Worm (Caenorhabditis elegans): ENCODE results near the gene Y62H9A.10.

Y62H9A.10 gene

ce11 chrX:11870393-11870792, 32.2 kb downstream of the Y62H9A.10 start:
- no peak for TF ChIP-seq unc-39 (tag; optimal IDR thresholded peaks at IDR 0.05)
- no peak for TF ChIP-seq crh-2 (tag; optimal IDR thresholded peaks at IDR 0.05)
- TF ChIP-seq ztf-4 (tag; optimal IDR thresholded peaks at IDR 0.05): no peak
- no peak for TF ChIP-seq ama-1 (optimal IDR thresholded peaks at IDR 0.05)
- TF ChIP-seq lsy-2 (tag; optimal IDR thresholded peaks at IDR 0.05): no peak
- TF ChIP-seq ztf-1 (GFP tag; conservative IDR thresholded peaks at IDR 0.05): no peak
- TF ChIP-seq nhr-12 (tag; optimal IDR thresholded peaks at IDR 0.05): no peak
- no peak for TF ChIP-seq zag-1 (tag; optimal IDR thresholded peaks at IDR 0.05)
- TF ChIP-seq elt-3 (tag; optimal IDR thresholded peaks at IDR 0.05): no peak
- TF ChIP-seq nhr-23 (tag; optimal IDR thresholded peaks at IDR 0.05): no peak
- no peak for TF ChIP-seq Y55F3AM.14 (GFP tag; optimal IDR thresholded peaks at IDR 0.05)
- TF ChIP-seq gmeb-1 (tag; optimal IDR thresholded peaks at IDR 0.05): no peak
- no peak for TF ChIP-seq blmp-1 (tag; optimal IDR thresholded peaks at IDR 0.05; ENCODE audit: insufficient read depth)
- TF ChIP-seq ZK546.5 (tag; optimal IDR thresholded peaks at IDR 0.05): no peak
- TF ChIP-seq sma-3 (GFP tag; optimal IDR thresholded peaks at IDR 0.05): no peak
- no peak for TF ChIP-seq lin-13 (GFP tag; optimal IDR thresholded peaks at IDR 0.05)

- TF ChIP-seq lin-11 (tag; optimal IDR thresholded peaks at IDR 0.05): no peak
These were observed 33.3 kb downstream of the Y62H9A.10 start, which contains the start of gene dot-1.2 for ce11 chrX:11869260-11869659. TSS of gene dot-1.2 (minus strand) at chrX:11869360.

- TF ChIP-seq mab-5 (tag; optimal IDR thresholded peaks at IDR 0.05): no peak
- no peak for TF ChIP-seq lin-39 (tag; optimal IDR thresholded peaks at IDR 0.05)
- TF ChIP-seq sma-9 (GFP tag; optimal IDR thresholded peaks at IDR 0.05): no peak
- no peak for TF ChIP-seq sma-9 (tag; optimal IDR thresholded peaks at IDR 0.05)
- no peak for TF ChIP-seq nhr-6 (tag; optimal IDR thresholded peaks at IDR 0.05)
- TF ChIP-seq skn-1 (tag; optimal IDR thresholded peaks at IDR 0.05): no peak
- TF ChIP-seq nhr-21 (tag; optimal IDR thresholded peaks at IDR 0.05): no peak
- no peak for TF ChIP-seq nhr-23 (tag; optimal IDR thresholded peaks at IDR 0.05)
- no peak for TF ChIP-seq lsy-2 (tag; optimal IDR thresholded peaks at IDR 0.05)
- no peak for TF ChIP-seq ztf-4 (tag; optimal IDR thresholded peaks at IDR 0.05)
- no peak for TF ChIP-seq egl-27 (tag; optimal IDR thresholded peaks at IDR 0.05)
- TF ChIP-seq nhr-25 (tag; optimal IDR thresholded peaks at IDR 0.05): no peak
- TF ChIP-seq lin-11 (tag; optimal IDR thresholded peaks at IDR 0.05): no peak
- TF ChIP-seq nhr-10 (tag; optimal IDR thresholded peaks at IDR 0.05): no peak
These were observed 37.5 kb downstream of the Y62H9A.10 start, which contains the start of gene F54F7.6 for ce11 chrX:11865083-11865482. TSS of gene F54F7.6 (plus strand) at chrX:11865383.

- TF ChIP-seq sma-9 (GFP tag; optimal IDR thresholded peaks at IDR 0.05) (no peak), sma-9 (tag; optimal IDR thresholded peaks at IDR 0.05) (no peak), ceh-82 (tag; optimal IDR thresholded peaks at IDR 0.05) (no peak), mdl-1 (tag; optimal IDR thresholded peaks at IDR 0.05) (no peak), peb-1 (tag; optimal IDR thresholded peaks at IDR 0.05) (no peak), nhr-12 (tag; optimal IDR thresholded peaks at IDR 0.05) (no peak), snpc-4 (tag; optimal IDR thresholded peaks at IDR 0.05) (no peak), ztf-1 (GFP tag; conservative IDR thresholded peaks at IDR 0.05) (no peak)
These were observed 39.3 kb downstream of the Y62H9A.10 start, which contains the start of gene F54F7.10 for ce11 chrX:11863307-11863706. TSS of gene F54F7.10 (plus strand) at chrX:11863607.

ce11 chrX:11857178-11857577, 45.4 kb downstream of the Y62H9A.10 start, which contains the start of gene mes-1:
TSS of gene mes-1 (plus strand) at chrX:11857478.
- TF ChIP-seq nhr-6 (tag; optimal IDR thresholded peaks at IDR 0.05) (no peak), zag-1 (tag; optimal IDR thresholded peaks at IDR 0.05) (no peak), nhr-23 (tag; optimal IDR thresholded peaks at IDR 0.05) (no peak), lsy-2 (tag; optimal IDR thresholded peaks at IDR 0.05) (no peak), sma-9 (GFP tag; optimal IDR thresholded peaks at IDR 0.05) (no peak), sma-9 (tag; optimal IDR thresholded peaks at IDR 0.05) (no peak), nhr-11 (tag; optimal IDR thresholded peaks at IDR 0.05) (no peak), elt-1 (tag; optimal IDR thresholded peaks at IDR 0.05) (no peak), gmeb-1 (tag; optimal IDR thresholded peaks at IDR 0.05) (no peak), nhr-77 (tag; optimal IDR thresholded peaks at IDR 0.05) (no peak), mdl-1 (tag; optimal IDR thresholded peaks at IDR 0.05) (no peak), aly-2 (tag; optimal IDR thresholded peaks at IDR 0.05) (no peak), C34F6.9 (tag; optimal IDR thresholded peaks at IDR 0.05) (no peak), unc-39 (tag; optimal IDR thresholded peaks at IDR 0.05) (no peak), sma-3 (GFP tag; optimal IDR thresholded peaks at IDR 0.05) (no peak)

Data from whole organism, L2 larva.